Worm (Caenorhabditis elegans): ENCODE results near the gene Y48C3A.12.

Y48C3A.12 gene

ce11 chrII:13337959-13338358 is 38.3 kb upstream of the Y48C3A.12 start, which contains the start of gene mrpl-20 (continued):
- TF ChIP-seq nhr-85 (tag), result peak; percentile 37
- no peak for TF ChIP-seq hlh-17 (GFP tag; optimal IDR thresholded peaks at IDR 0.05; ENCODE audit: borderline replicate concordance)
- TF ChIP-seq snpc-4 (tag; optimal IDR thresholded peaks at IDR 0.05), result peak; percentile 27
- peak; percentile 2 to 47 (median 46) for TF ChIP-seq ceh-82 (tag; optimal IDR thresholded peaks at IDR 0.05)
- TF ChIP-seq dpl-1 (GFP tag; optimal IDR thresholded peaks at IDR 0.05), result peak; percentile 27 to 51 (median 45)
- TF ChIP-seq xbp-1 (tag; optimal IDR thresholded peaks at IDR 0.05), result no peak
- no peak for TF ChIP-seq ceh-88 (GFP tag; IDR thresholded peaks at IDR 0.05)
- peak; percentile 31 for TF ChIP-seq nhr-20 (tag; optimal IDR thresholded peaks at IDR 0.05)
- peak; percentile 61 for TF ChIP-seq snu-23 (GFP tag; optimal IDR thresholded peaks at IDR 0.05)
- TF ChIP-seq aly-2 (tag; optimal IDR thresholded peaks at IDR 0.05), result no peak
- peak; percentile 43 to 60 for TF ChIP-seq lin-35 (GFP tag; optimal IDR thresholded peaks at IDR 0.05)
- peak; percentile 26 for TF ChIP-seq mep-1 (tag; optimal IDR thresholded peaks at IDR 0.05)
- TF ChIP-seq lin-14 (GFP tag; optimal IDR thresholded peaks at IDR 0.05), result peak; percentile 42
- TF ChIP-seq lsy-2 (tag; optimal IDR thresholded peaks at IDR 0.05), result peak; percentile 49 to 64
- no peak for TF ChIP-seq jun-1 (tag; optimal IDR thresholded peaks at IDR 0.05)
- no peak for TF ChIP-seq sox-4 (tag; optimal IDR thresholded peaks at IDR 0.05)

ce11 chrII:13339984-13340383 is 36.2 kb upstream of the Y48C3A.12 start:
- TF ChIP-seq nhr-11 (tag; optimal IDR thresholded peaks at IDR 0.05), result no peak
- no peak for TF ChIP-seq mep-1 (tag; optimal IDR thresholded peaks at IDR 0.05)
- TF ChIP-seq ces-1 (GFP tag; optimal IDR thresholded peaks at IDR 0.05), result no peak
- TF ChIP-seq ztf-4 (tag; optimal IDR thresholded peaks at IDR 0.05), result no peak
- no peak for TF ChIP-seq xbp-1 (tag; optimal IDR thresholded peaks at IDR 0.05)
- TF ChIP-seq lin-39 (tag; optimal IDR thresholded peaks at IDR 0.05), result no peak
- no peak for TF ChIP-seq ceh-8 (GFP tag; optimal IDR thresholded peaks at IDR 0.05)
- TF ChIP-seq efl-3 (GFP tag; optimal IDR thresholded peaks at IDR 0.05), result no peak
- no peak for TF ChIP-seq nhr-20 (tag; optimal IDR thresholded peaks at IDR 0.05)
- no peak for TF ChIP-seq nhr-28 (tag; optimal IDR thresholded peaks at IDR 0.05)
- TF ChIP-seq ceh-88 (GFP tag; IDR thresholded peaks at IDR 0.05), result no peak
- no peak for TF ChIP-seq nhr-84 (tag; optimal IDR thresholded peaks at IDR 0.05)
- TF ChIP-seq hlh-17 (GFP tag; optimal IDR thresholded peaks at IDR 0.05; ENCODE audit: borderline replicate concordance), result no peak
- TF ChIP-seq mab-9 (GFP tag; IDR thresholded peaks at IDR 0.05), result no peak

- TF ChIP-seq vab-15 (tag; optimal IDR thresholded peaks at IDR 0.05) (no peak), skn-1 (tag; optimal IDR thresholded peaks at IDR 0.05) (no peak), snpc-4 (tag; optimal IDR thresholded peaks at IDR 0.05) (no peak), mef-2 (tag; optimal IDR thresholded peaks at IDR 0.05) (no peak), nhr-71 (tag; optimal IDR thresholded peaks at IDR 0.05) (no peak)
Measured at ce11 chrII:13341320-13341719, 34.9 kb upstream of the Y48C3A.12 start.

ce11 chrII:13356092-13356491 is 20.1 kb upstream of the Y48C3A.12 start, which contains the start of gene dmsr-3:
Gene dmsr-3 (minus strand): TSS chrII:13356192.
- TF ChIP-seq rnt-1 (tag; optimal IDR thresholded peaks at IDR 0.05) (no peak), ceh-90 (tag; optimal IDR thresholded peaks at IDR 0.05) (no peak), dpl-1 (GFP tag; optimal IDR thresholded peaks at IDR 0.05) (no peak), zag-1 (tag; optimal IDR thresholded peaks at IDR 0.05) (no peak), aha-1 (tag; optimal IDR thresholded peaks at IDR 0.05) (no peak), fkh-8 (tag; optimal IDR thresholded peaks at IDR 0.05) (no peak), egl-27 (tag; optimal IDR thresholded peaks at IDR 0.05) (no peak), lin-39 (tag; optimal IDR thresholded peaks at IDR 0.05) (no peak), grh-1 (GFP tag; IDR thresholded peaks at IDR 0.05) (no peak), nhr-19 (GFP tag; conservative IDR thresholded peaks at IDR 0.05) (no peak), pax-3 (tag; optimal IDR thresholded peaks at IDR 0.05) (no peak), tbx-2 (tag; optimal IDR thresholded peaks at IDR 0.05) (no peak)
